Fruit fly (Drosophila melanogaster) whole organism, adult: Measurements from ENCODE around the gene CAH5.

Experiments used
- CG11617 ChIP-seq: fragments of 200-800 bp; sonication (Bioruptor generic); optimal IDR thresholded peaks from 2 replicates; lab custom pipeline; 2017; ENCODE audit warnings: mild to moderate bottlenecking, missing biosample characterization, missing genetic modification reagents, missing genetic modification characterization
- CG12768 ChIP-seq: fragments of 200-800 bp; sonication (Bioruptor generic); optimal IDR thresholded peaks from 2 replicates; lab custom pipeline; 2017; ENCODE audit warnings: missing biosample characterization, missing genetic modification characterization, mild to moderate bottlenecking, moderate library complexity, missing genetic modification reagents
- CG14711 ChIP-seq: fragments of 200-800 bp; sonication (Bioruptor generic); optimal IDR thresholded peaks from 2 replicates; lab custom pipeline; 2018; ENCODE audit warnings: missing biosample characterization, mild to moderate bottlenecking, missing genetic modification characterization, moderate library complexity
- CG33017 ChIP-seq: fragments of 200-800 bp; sonication (Bioruptor generic); optimal IDR thresholded peaks from 2 replicates; lab custom pipeline; 2018; ENCODE audit warnings: missing biosample characterization, mild to moderate bottlenecking, missing genetic modification characterization, moderate library complexity
- CG5204 ChIP-seq: fragments of 200-800 bp; sonication (Bioruptor generic); optimal IDR thresholded peaks from 2 replicates; lab custom pipeline; 2016; ENCODE audit warnings: missing biosample characterization, missing genetic modification characterization
- CG7045 ChIP-seq: fragments of 200-800 bp; sonication (Bioruptor generic); optimal IDR thresholded peaks from 2 replicates; lab custom pipeline; 2017; ENCODE audit warnings: missing biosample characterization, mild to moderate bottlenecking, missing genetic modification characterization
- CG7101 ChIP-seq: fragments of 200-800 bp; sonication (Bioruptor generic); optimal IDR thresholded peaks from 2 replicates; lab custom pipeline; 2018; ENCODE audit warnings: missing biosample characterization, mild to moderate bottlenecking, missing genetic modification characterization, moderate library complexity
- Clk ChIP-seq: fragments of 200-800 bp; sonication (Bioruptor generic); optimal IDR thresholded peaks from 2 replicates; lab custom pipeline; 2017; ENCODE audit warnings: missing biosample characterization, missing genetic modification characterization
- Crg-1 ChIP-seq: fragments of 200-800 bp; sonication (Bioruptor generic); optimal IDR thresholded peaks from 2 replicates; lab custom pipeline; 2016; ENCODE audit warnings: missing biosample characterization, missing genetic modification characterization
- Hr96 ChIP-seq: fragments of 200-800 bp; sonication (Bioruptor generic); optimal IDR thresholded peaks from 2 replicates; lab custom pipeline; 2016; ENCODE audit warnings: missing biosample characterization, missing genetic modification characterization
- cic ChIP-seq: fragments of 200-800 bp; sonication (Bioruptor generic); optimal IDR thresholded peaks from 2 replicates; lab custom pipeline; 2017; ENCODE audit warnings: missing biosample characterization, mild to moderate bottlenecking, missing genetic modification characterization, moderate library complexity
- kay ChIP-seq: fragments of 200-800 bp; sonication (Bioruptor generic); peaks from one replicate; lab custom pipeline; 2016; ENCODE audit warnings: missing biosample characterization, missing genetic modification characterization, borderline replicate concordance
- pad ChIP-seq: fragments of 200-800 bp; sonication (Bioruptor generic); optimal IDR thresholded peaks from 3 replicates; lab custom pipeline; 2017; ENCODE audit warnings: missing biosample characterization, missing genetic modification characterization, mild to moderate bottlenecking, moderate library complexity, missing genetic modification reagents
- tj ChIP-seq: fragments of 200-800 bp; sonication (Bioruptor generic); optimal IDR thresholded peaks from 3 replicates; lab custom pipeline; 2017; ENCODE audit warnings: missing biosample characterization, mild to moderate bottlenecking, missing genetic modification characterization, moderate library complexity

dm6 chr3R:31285791-31286190 is 23.4 kb downstream of the CAH5 start:
- no peak for TF ChIP-seq tj (GFP tag; lab: Kevin White, UChicago)
- no peak for TF ChIP-seq CG5204 (GFP tag; lab: Kevin White, UChicago)
- TF ChIP-seq pad (GFP tag; lab: Kevin White, UChicago): no peak
- no peak for TF ChIP-seq cic (GFP tag; lab: Kevin White, UChicago)
- TF ChIP-seq CG12768 (GFP tag; lab: Kevin White, UChicago): no peak
- TF ChIP-seq Crg-1: no peak
- TF ChIP-seq CG7101 (tag; lab: Kevin White, UChicago): no peak
- no peak for TF ChIP-seq CG7045 (GFP tag; lab: Kevin White, UChicago)
- no peak for TF ChIP-seq CG33017 (tag; lab: Kevin White, UChicago)
- TF ChIP-seq CG14711 (tag; lab: Kevin White, UChicago): no peak
- no peak for TF ChIP-seq Hr96 (GFP tag; lab: Kevin White, UChicago)
- no peak for TF ChIP-seq kay
- TF ChIP-seq Clk (GFP tag; lab: Kevin White, UChicago): no peak
- no peak for TF ChIP-seq CG11617 (GFP tag; lab: Kevin White, UChicago)
